Worm (Caenorhabditis elegans) whole organism, early embryonic: ENCODE measurements around the gene spp-1.

ENCODE experiments used
- B0310.2 ChIP-seq: sonication (generic microtip); optimal IDR thresholded peaks from 2 replicates; lab custom pipeline; 2016; ENCODE audit warnings: mild to moderate bottlenecking, missing genetic modification characterization, missing compliant biosample characterization
- F13C5.2 ChIP-seq: sonication (generic microtip); optimal IDR thresholded peaks from 2 replicates; lab custom pipeline; 2017; ENCODE audit warnings: mild to moderate bottlenecking, missing genetic modification characterization, inconsistent platforms, missing compliant biosample characterization
- aly-1 ChIP-seq: sonication (generic microtip); optimal IDR thresholded peaks from 2 replicates; lab custom pipeline; 2016; ENCODE audit warnings: missing genetic modification characterization, missing compliant biosample characterization
- ceh-13 ChIP-seq: fragments of 200-800 bp; sonication (Bioruptor generic); optimal IDR thresholded peaks from 2 replicates; lab custom pipeline; 2018; ENCODE audit warnings: mild to moderate bottlenecking, missing genetic modification characterization, missing compliant biosample characterization
- ceh-36 ChIP-seq: sonication (generic microtip); optimal IDR thresholded peaks from 2 replicates; lab custom pipeline; 2016; ENCODE audit warnings: missing genetic modification characterization, inconsistent platforms, missing compliant biosample characterization
- hmbx-1 ChIP-seq: sonication (generic microtip); optimal IDR thresholded peaks from 2 replicates; lab custom pipeline; 2016; ENCODE audit warnings: mild to moderate bottlenecking, missing genetic modification characterization, missing compliant biosample characterization
- hnd-1 ChIP-seq: sonication (generic microtip); optimal IDR thresholded peaks from 2 replicates; lab custom pipeline; 2016; ENCODE audit warnings: missing genetic modification characterization, missing compliant biosample characterization
- tbx-37 ChIP-seq: fragments of 200-800 bp; sonication (Bioruptor generic); conservative IDR thresholded peaks from 2 replicates; pipeline ENCODE4 v1.3.6; 2022; ENCODE audit warnings: missing genetic modification reagents, missing genetic modification characterization, missing compliant biosample characterization
- tra-4 ChIP-seq: sonication (generic microtip); optimal IDR thresholded peaks from 2 replicates; lab custom pipeline; 2017; ENCODE audit warnings: missing genetic modification characterization, missing compliant biosample characterization

ce11 chrIII:10383804-10384203 lies 28.3 kb upstream of the spp-1 start:
- TF ChIP-seq tbx-37 (GFP tag; lab: Robert Waterston, UW) (no peak), aly-1 (tag; lab: Kevin White, UChicago) (no peak), tra-4 (no peak), ceh-13 (GFP tag; lab: Kevin White, UChicago) (no peak), B0310.2 (tag; lab: Kevin White, UChicago) (no peak), hmbx-1 (tag; lab: Kevin White, UChicago) (no peak), F13C5.2 (no peak), hnd-1 (tag; lab: Kevin White, UChicago) (no peak), ceh-36 (tag; lab: Kevin White, UChicago) (no peak)
